Worm (Caenorhabditis elegans) whole organism, L2 larva: ENCODE data around the gene F38B6.2.

Experiments used
- C34F6.9 ChIP-seq: fragments of 150-350 bp; optimal IDR thresholded peaks from 2 replicates; lab custom pipeline; 2014; ENCODE audit warnings: missing biosample characterization, missing genetic modification characterization
- F13H6.1 ChIP-seq: sonication (generic microtip); optimal IDR thresholded peaks from 2 replicates; lab custom pipeline; 2016; ENCODE audit warnings: missing genetic modification characterization, missing compliant biosample characterization
- R02D3.7 ChIP-seq: fragments of 150-350 bp; optimal IDR thresholded peaks from 2 replicates; lab custom pipeline; 2014; ENCODE audit warnings: missing biosample characterization, missing genetic modification characterization
- ZK546.5 ChIP-seq: sonication (generic microtip); optimal IDR thresholded peaks from 2 replicates; lab custom pipeline; 2017; ENCODE audit warnings: missing biosample characterization, missing genetic modification characterization
- blmp-1 ChIP-seq: sonication (generic microtip); optimal IDR thresholded peaks from 2 replicates; lab custom pipeline; 2017; ENCODE audit warnings: missing genetic modification characterization, mild to moderate bottlenecking, missing compliant biosample characterization, antibody characterized with exemption, moderate library complexity; ENCODE audit not compliant: insufficient read depth
- ceh-82 ChIP-seq: fragments of 150-350 bp; optimal IDR thresholded peaks from 2 replicates; lab custom pipeline; 2014; ENCODE audit warnings: missing biosample characterization, missing genetic modification characterization
- crh-2 ChIP-seq: sonication (generic microtip); optimal IDR thresholded peaks from 2 replicates; lab custom pipeline; 2017; ENCODE audit warnings: missing biosample characterization, missing genetic modification characterization
- dmd-4 ChIP-seq: sonication (generic microtip); optimal IDR thresholded peaks from 2 replicates; lab custom pipeline; 2017; ENCODE audit warnings: missing biosample characterization, missing genetic modification characterization
- egl-27 ChIP-seq: sonication (generic microtip); optimal IDR thresholded peaks from 3 replicates; lab custom pipeline; 2017; ENCODE audit warnings: missing biosample characterization, missing genetic modification reagents, missing genetic modification characterization
- elt-1 ChIP-seq: fragments of 150-350 bp; optimal IDR thresholded peaks from 2 replicates; lab custom pipeline; 2014; ENCODE audit warnings: missing biosample characterization, missing genetic modification characterization
- elt-3 ChIP-seq: sonication (generic microtip); optimal IDR thresholded peaks from 2 replicates; lab custom pipeline; 2017; ENCODE audit warnings: missing biosample characterization, missing genetic modification characterization
- fos-1 ChIP-seq: fragments of 150-350 bp; optimal IDR thresholded peaks from 2 replicates; lab custom pipeline; 2014; ENCODE audit warnings: missing biosample characterization, missing genetic modification characterization
- gmeb-1 ChIP-seq: fragments of 150-350 bp; optimal IDR thresholded peaks from 2 replicates; lab custom pipeline; 2014; ENCODE audit warnings: missing biosample characterization, missing genetic modification characterization
- lin-11 ChIP-seq: fragments of 150-350 bp; sonication (generic microtip); optimal IDR thresholded peaks from 2 replicates; lab custom pipeline; 2014; ENCODE audit warnings: missing biosample characterization, missing genetic modification characterization, inconsistent platforms, mixed read lengths
- lin-13 ChIP-seq: fragments of 150-350 bp; optimal IDR thresholded peaks from 2 replicates; lab custom pipeline; 2014; ENCODE audit warnings: missing biosample characterization, missing genetic modification reagents, missing genetic modification characterization
- lin-39 ChIP-seq: fragments of 150-350 bp; optimal IDR thresholded peaks from 2 replicates; lab custom pipeline; 2014; ENCODE audit warnings: missing biosample characterization, missing genetic modification reagents, missing genetic modification characterization
- lsy-2 ChIP-seq, 2 experiments: fragments of 150-350 bp in 1 of 2; sonication (generic microtip) in 1 of 2; optimal IDR thresholded peaks; 2 replicates each; lab custom pipeline; 2014 to 2017; ENCODE audit warnings: missing biosample characterization in 2 of 2, missing genetic modification characterization in 2 of 2
- mbf-1 ChIP-seq: sonication (generic microtip); optimal IDR thresholded peaks from 2 replicates; lab custom pipeline; 2017; ENCODE audit warnings: missing biosample characterization, missing genetic modification characterization
- mdl-1 ChIP-seq, 2 experiments: fragments of 150-350 bp in 1 of 2; sonication (generic microtip) in 1 of 2; optimal IDR thresholded peaks; 2 replicates each; lab custom pipeline; 2017; ENCODE audit warnings: missing biosample characterization in 2 of 2, missing genetic modification characterization in 2 of 2
- nhr-129 ChIP-seq: fragments of 150-350 bp; optimal IDR thresholded peaks from 2 replicates; lab custom pipeline; 2014; ENCODE audit warnings: missing biosample characterization, missing genetic modification characterization
- nhr-21 ChIP-seq: fragments of 150-350 bp; optimal IDR thresholded peaks from 2 replicates; lab custom pipeline; 2014; ENCODE audit warnings: missing biosample characterization, missing genetic modification characterization
- nhr-6 ChIP-seq: fragments of 150-350 bp; optimal IDR thresholded peaks from 2 replicates; lab custom pipeline; 2014; ENCODE audit warnings: missing biosample characterization, missing genetic modification characterization
- peb-1 ChIP-seq: fragments of 150-350 bp; optimal IDR thresholded peaks from 2 replicates; lab custom pipeline; 2014; ENCODE audit warnings: missing biosample characterization, missing genetic modification characterization
- sem-4 ChIP-seq: fragments of 150-350 bp; optimal IDR thresholded peaks from 2 replicates; lab custom pipeline; 2014; ENCODE audit warnings: missing biosample characterization, missing genetic modification reagents, missing genetic modification characterization
- sma-3 ChIP-seq: sonication (generic microtip); optimal IDR thresholded peaks from 2 replicates; lab custom pipeline; 2016; ENCODE audit warnings: missing genetic modification reagents, missing genetic modification characterization, missing compliant biosample characterization
- sma-9 ChIP-seq, 2 experiments: fragments of 150-350 bp in 1 of 2; sonication (generic microtip) in 1 of 2; optimal IDR thresholded peaks; 2 replicates each; lab custom pipeline; 2014 to 2016; ENCODE audit warnings: missing genetic modification characterization in 2 of 2, mild to moderate bottlenecking in 1 of 2, missing biosample characterization in 1 of 2, missing compliant biosample characterization in 1 of 2, missing genetic modification reagents in 1 of 2, moderate library complexity in 1 of 2
- snpc-4 ChIP-seq: fragments of 150-350 bp; optimal IDR thresholded peaks from 2 replicates; lab custom pipeline; 2014; ENCODE audit warnings: missing biosample characterization, missing genetic modification characterization
- zag-1 ChIP-seq: fragments of 150-350 bp; optimal IDR thresholded peaks from 2 replicates; lab custom pipeline; 2014; ENCODE audit warnings: missing biosample characterization, missing genetic modification characterization
- ztf-1 ChIP-seq: fragments of 200-800 bp; sonication (Bioruptor generic); conservative IDR thresholded peaks from 2 replicates; pipeline ENCODE4 v1.3.6; 2022; ENCODE audit warnings: missing genetic modification characterization, missing compliant biosample characterization
- ztf-4 ChIP-seq: fragments of 150-350 bp; optimal IDR thresholded peaks from 2 replicates; lab custom pipeline; 2014; ENCODE audit warnings: missing biosample characterization, missing genetic modification characterization

F38B6.2 gene

ce11 chrX:6744978-6745377, 46.6 kb downstream of the F38B6.2 start:
- TF ChIP-seq mbf-1 (tag; lab: Kevin White, UChicago) (no peak), lin-13 (no peak), lsy-2 (tag; optimal IDR thresholded peaks at IDR 0.05; lab: Kevin White, UChicago) (peak in 1 of 2 experiments; percentile 6), C34F6.9 (tag; lab: Kevin White, UChicago) (no peak), ZK546.5 (tag; lab: Kevin White, UChicago) (no peak), sma-9 (GFP tag; optimal IDR thresholded peaks at IDR 0.05; lab: Kevin White, UChicago) (peak; percentile 54), sma-9 (tag; optimal IDR thresholded peaks at IDR 0.05; lab: Kevin White, UChicago) (no peak), mdl-1 (tag; optimal IDR thresholded peaks at IDR 0.05; lab: Kevin White, UChicago) (peak; percentile 84 to 90), elt-3 (tag; lab: Kevin White, UChicago) (no peak), nhr-21 (tag; lab: Kevin White, UChicago) (no peak), sma-3 (no peak), ztf-4 (tag; lab: Kevin White, UChicago) (no peak), blmp-1 (tag; lab: Kevin White, UChicago) (no peak), zag-1 (tag; lab: Kevin White, UChicago) (peak; percentile 68), nhr-129 (tag; lab: Kevin White, UChicago) (peak; percentile 80)

ce11 chrX:6745515-6745914, 47.2 kb downstream of the F38B6.2 start:
- TF ChIP-seq ztf-1 (no peak), lin-39 (no peak), mdl-1 (tag; optimal IDR thresholded peaks at IDR 0.05; lab: Kevin White, UChicago) (peak; percentile 80 to 83), egl-27 (tag; lab: Kevin White, UChicago) (peak; percentile 16), F13H6.1 (tag; lab: Kevin White, UChicago) (peak; percentile 66), nhr-6 (tag; lab: Kevin White, UChicago) (no peak), sem-4 (tag; lab: Kevin White, UChicago) (no peak), lin-11 (tag; lab: Kevin White, UChicago) (no peak), snpc-4 (tag; lab: Kevin White, UChicago) (no peak), ztf-4 (tag; lab: Kevin White, UChicago) (no peak), elt-1 (no peak), peb-1 (no peak), nhr-129 (tag; lab: Kevin White, UChicago) (peak; percentile 63), gmeb-1 (no peak), sma-9 (GFP tag; optimal IDR thresholded peaks at IDR 0.05; lab: Kevin White, UChicago) (peak; percentile 89), sma-9 (tag; optimal IDR thresholded peaks at IDR 0.05; lab: Kevin White, UChicago) (no peak), nhr-21 (tag; lab: Kevin White, UChicago) (peak; percentile 45), dmd-4 (tag; lab: Kevin White, UChicago) (no peak)
- TF ChIP-seq, all 48 proteins: peak for 6

- peak; percentile 2 for TF ChIP-seq sma-9 (GFP tag; optimal IDR thresholded peaks at IDR 0.05; lab: Kevin White, UChicago)
- no peak for TF ChIP-seq sma-9 (tag; optimal IDR thresholded peaks at IDR 0.05; lab: Kevin White, UChicago)
- TF ChIP-seq nhr-6 (tag; lab: Kevin White, UChicago): no peak
- peak; percentile 68 to 90 for TF ChIP-seq mdl-1 (tag; optimal IDR thresholded peaks at IDR 0.05; lab: Kevin White, UChicago)
- TF ChIP-seq C34F6.9 (tag; lab: Kevin White, UChicago): peak; percentile 3
These were observed 48.5 kb downstream of the F38B6.2 start for ce11 chrX:6746849-6747248.

ce11 chrX:6747906-6748356, 49.6 kb downstream of the F38B6.2 start:
- TF ChIP-seq mdl-1 (tag; optimal IDR thresholded peaks at IDR 0.05; lab: Kevin White, UChicago) (peak; percentile 76 to 83), fos-1 (tag; lab: Kevin White, UChicago) (peak; percentile 79), R02D3.7 (tag; lab: Kevin White, UChicago) (no peak), blmp-1 (tag; lab: Kevin White, UChicago) (peak; percentile 0), nhr-21 (tag; lab: Kevin White, UChicago) (peak; percentile 23), crh-2 (tag; lab: Kevin White, UChicago) (peak; percentile 50), ceh-82 (tag; lab: Kevin White, UChicago) (no peak), lsy-2 (tag; optimal IDR thresholded peaks at IDR 0.05; lab: Kevin White, UChicago) (peak in 1 of 2 experiments; percentile 20), nhr-129 (tag; lab: Kevin White, UChicago) (peak; percentile 78), gmeb-1 (peak; percentile 8), F13H6.1 (tag; lab: Kevin White, UChicago) (peak; percentile 55), ztf-1 (no peak), sma-9 (GFP tag; optimal IDR thresholded peaks at IDR 0.05; lab: Kevin White, UChicago) (peak; percentile 71), sma-9 (tag; optimal IDR thresholded peaks at IDR 0.05; lab: Kevin White, UChicago) (no peak), sma-3 (peak; percentile 87)
